Worm (Caenorhabditis elegans) whole organism, late embryonic: ENCODE results near the gene dnj-18.

Source experiments
- C08G9.2 ChIP-seq: sonication (generic microtip); optimal IDR thresholded peaks from 2 replicates; lab custom pipeline; 2016; ENCODE audit warnings: mild to moderate bottlenecking, missing genetic modification characterization, moderate library complexity, missing compliant biosample characterization
- C38D4.7 ChIP-seq: fragments of 200-800 bp; sonication (Bioruptor generic); optimal IDR thresholded peaks from 2 replicates; lab custom pipeline; 2018; ENCODE audit warnings: mild to moderate bottlenecking, missing genetic modification characterization, moderate library complexity, missing compliant biosample characterization
- K02D7.2 ChIP-seq: sonication (generic microtip); optimal IDR thresholded peaks from 2 replicates; lab custom pipeline; 2017; ENCODE audit warnings: mild to moderate bottlenecking, missing genetic modification characterization, missing compliant biosample characterization
- K09A11.1 ChIP-seq: sonication (generic microtip); optimal IDR thresholded peaks from 2 replicates; lab custom pipeline; 2017; ENCODE audit warnings: antibody characterized with exemption, mild to moderate bottlenecking, missing genetic modification characterization, missing compliant biosample characterization; ENCODE audit not compliant: insufficient read depth
- T23F11.4 ChIP-seq: fragments of 200-800 bp; sonication (Bioruptor generic); optimal IDR thresholded peaks from 2 replicates; lab custom pipeline; 2018; ENCODE audit warnings: mild to moderate bottlenecking, missing genetic modification characterization, missing compliant biosample characterization
- Y22D7AL.16 ChIP-seq: sonication (generic microtip); optimal IDR thresholded peaks from 2 replicates; lab custom pipeline; 2016; ENCODE audit warnings: missing genetic modification characterization, missing compliant biosample characterization
- ahr-1 ChIP-seq: sonication (generic microtip); optimal IDR thresholded peaks from 2 replicates; lab custom pipeline; 2016; ENCODE audit warnings: missing genetic modification characterization, missing compliant biosample characterization
- ama-1 ChIP-seq: fragments of 150-350 bp; optimal IDR thresholded peaks from 2 replicates; lab custom pipeline; 2014
- ceh-14 ChIP-seq: sonication (generic microtip); optimal IDR thresholded peaks from 2 replicates; lab custom pipeline; 2016; ENCODE audit warnings: missing genotype, missing genetic modification characterization, missing compliant biosample characterization
- ceh-18 ChIP-seq: sonication (generic microtip); optimal IDR thresholded peaks from 2 replicates; lab custom pipeline; 2016; ENCODE audit warnings: missing genetic modification characterization, missing compliant biosample characterization
- ceh-2 ChIP-seq: sonication (generic microtip); optimal IDR thresholded peaks from 2 replicates; lab custom pipeline; 2016; ENCODE audit warnings: missing genotype, missing genetic modification characterization, missing compliant biosample characterization
- ceh-22 ChIP-seq: sonication (generic microtip); optimal IDR thresholded peaks from 2 replicates; lab custom pipeline; 2017; ENCODE audit warnings: missing biosample characterization, missing genetic modification characterization
- ceh-30 ChIP-seq: fragments of 150-350 bp; optimal IDR thresholded peaks from 2 replicates; lab custom pipeline; 2014; ENCODE audit warnings: missing biosample characterization, missing genetic modification characterization
- ceh-31 ChIP-seq: sonication (generic microtip); optimal IDR thresholded peaks from 2 replicates; lab custom pipeline; 2016; ENCODE audit warnings: missing genetic modification characterization, missing compliant biosample characterization
- ceh-34 ChIP-seq: sonication (generic microtip); optimal IDR thresholded peaks from 2 replicates; lab custom pipeline; 2016; ENCODE audit warnings: mild to moderate bottlenecking, missing genetic modification characterization, missing compliant biosample characterization
- ceh-45 ChIP-seq: fragments of 200-800 bp; sonication (Bioruptor generic); IDR thresholded peaks from 2 replicates; pipeline ENCODE4 v1.3.6; 2022; ENCODE audit warnings: missing genetic modification reagents, missing genetic modification characterization, missing compliant biosample characterization
- ceh-48 ChIP-seq: sonication (generic microtip); optimal IDR thresholded peaks from 2 replicates; lab custom pipeline; 2016; ENCODE audit warnings: missing genetic modification characterization, inconsistent platforms, missing compliant biosample characterization
- ceh-6 ChIP-seq: fragments of 200-800 bp; sonication (Bioruptor generic); optimal IDR thresholded peaks from 2 replicates; lab custom pipeline; 2018; ENCODE audit warnings: mild to moderate bottlenecking, missing genetic modification characterization, missing compliant biosample characterization
- ceh-9 ChIP-seq: sonication (generic microtip); optimal IDR thresholded peaks from 2 replicates; lab custom pipeline; 2016; ENCODE audit warnings: mild to moderate bottlenecking, missing genetic modification characterization, inconsistent platforms, missing compliant biosample characterization
- fkh-6 ChIP-seq: sonication (generic microtip); optimal IDR thresholded peaks from 2 replicates; lab custom pipeline; 2016; ENCODE audit warnings: missing genetic modification characterization, missing compliant biosample characterization
- gmeb-2 ChIP-seq: sonication (generic microtip); optimal IDR thresholded peaks from 2 replicates; lab custom pipeline; 2016; ENCODE audit warnings: missing genetic modification characterization, inconsistent platforms, missing compliant biosample characterization
- hlh-30 ChIP-seq: sonication (generic microtip); optimal IDR thresholded peaks from 2 replicates; lab custom pipeline; 2017; ENCODE audit warnings: antibody characterized with exemption, missing genetic modification characterization, missing compliant biosample characterization; ENCODE audit not compliant: insufficient read depth
- hlh-6 ChIP-seq: sonication (generic microtip); optimal IDR thresholded peaks from 2 replicates; lab custom pipeline; 2016; ENCODE audit warnings: missing genotype, missing genetic modification characterization, missing compliant biosample characterization
- lin-11 ChIP-seq: fragments of 200-800 bp; sonication (Bioruptor generic); optimal IDR thresholded peaks from 2 replicates; lab custom pipeline; 2018; ENCODE audit warnings: mild to moderate bottlenecking, missing genetic modification characterization, missing compliant biosample characterization
- madf-2 ChIP-seq: sonication (generic microtip); optimal IDR thresholded peaks from 2 replicates; lab custom pipeline; 2017; ENCODE audit warnings: missing genetic modification characterization, missing compliant biosample characterization
- mec-3 ChIP-seq: sonication (generic microtip); optimal IDR thresholded peaks from 2 replicates; lab custom pipeline; 2016; ENCODE audit warnings: borderline replicate concordance, missing genetic modification characterization, missing compliant biosample characterization
- npax-4 ChIP-seq: sonication (generic microtip); optimal IDR thresholded peaks from 2 replicates; lab custom pipeline; 2016; ENCODE audit warnings: missing genetic modification characterization, missing compliant biosample characterization
- pag-3 ChIP-seq: sonication (generic microtip); optimal IDR thresholded peaks from 2 replicates; lab custom pipeline; 2016; ENCODE audit warnings: missing compliant biosample characterization, missing genetic modification characterization, borderline replicate concordance
- pha-2 ChIP-seq: sonication (generic microtip); optimal IDR thresholded peaks from 2 replicates; lab custom pipeline; 2017; ENCODE audit warnings: mild to moderate bottlenecking, missing genetic modification characterization, missing compliant biosample characterization
- pha-4 ChIP-seq: fragments of 150-350 bp; optimal IDR thresholded peaks from 2 replicates; lab custom pipeline; 2018; ENCODE audit warnings: missing biosample characterization, missing genetic modification reagents, missing genetic modification characterization
- pros-1 ChIP-seq: fragments of 150-350 bp; optimal IDR thresholded peaks from 2 replicates; lab custom pipeline; 2014; ENCODE audit warnings: missing biosample characterization, missing genetic modification reagents, missing genetic modification characterization
- ref-2 ChIP-seq: sonication (generic microtip); optimal IDR thresholded peaks from 2 replicates; lab custom pipeline; 2016; ENCODE audit warnings: missing genetic modification characterization, missing compliant biosample characterization
- rnt-1 ChIP-seq: sonication (generic microtip); optimal IDR thresholded peaks from 2 replicates; lab custom pipeline; 2016; ENCODE audit warnings: missing genetic modification characterization, missing compliant biosample characterization
- sdc-2 ChIP-seq: sonication (generic microtip); optimal IDR thresholded peaks from 2 replicates; lab custom pipeline; 2016; ENCODE audit warnings: missing genotype, missing genetic modification characterization, missing compliant biosample characterization
- sox-4 ChIP-seq: sonication (generic microtip); optimal IDR thresholded peaks from 2 replicates; lab custom pipeline; 2017; ENCODE audit warnings: mild to moderate bottlenecking, missing genetic modification characterization, inconsistent platforms, missing compliant biosample characterization
- tbx-2 ChIP-seq: sonication (generic microtip); optimal IDR thresholded peaks from 2 replicates; lab custom pipeline; 2016; ENCODE audit warnings: missing genetic modification characterization, missing compliant biosample characterization
- ttx-3 ChIP-seq: sonication (generic microtip); optimal IDR thresholded peaks from 2 replicates; lab custom pipeline; 2016; ENCODE audit warnings: missing genetic modification reagents, missing genetic modification characterization, missing compliant biosample characterization
- unc-55 ChIP-seq: sonication (generic microtip); optimal IDR thresholded peaks from 2 replicates; lab custom pipeline; 2017; ENCODE audit warnings: missing biosample characterization, missing genetic modification reagents, missing genetic modification characterization
- unc-86 ChIP-seq: sonication (generic microtip); optimal IDR thresholded peaks from 2 replicates; lab custom pipeline; 2016; ENCODE audit warnings: missing genetic modification characterization, missing compliant biosample characterization

The dnj-18 gene

DNA sequence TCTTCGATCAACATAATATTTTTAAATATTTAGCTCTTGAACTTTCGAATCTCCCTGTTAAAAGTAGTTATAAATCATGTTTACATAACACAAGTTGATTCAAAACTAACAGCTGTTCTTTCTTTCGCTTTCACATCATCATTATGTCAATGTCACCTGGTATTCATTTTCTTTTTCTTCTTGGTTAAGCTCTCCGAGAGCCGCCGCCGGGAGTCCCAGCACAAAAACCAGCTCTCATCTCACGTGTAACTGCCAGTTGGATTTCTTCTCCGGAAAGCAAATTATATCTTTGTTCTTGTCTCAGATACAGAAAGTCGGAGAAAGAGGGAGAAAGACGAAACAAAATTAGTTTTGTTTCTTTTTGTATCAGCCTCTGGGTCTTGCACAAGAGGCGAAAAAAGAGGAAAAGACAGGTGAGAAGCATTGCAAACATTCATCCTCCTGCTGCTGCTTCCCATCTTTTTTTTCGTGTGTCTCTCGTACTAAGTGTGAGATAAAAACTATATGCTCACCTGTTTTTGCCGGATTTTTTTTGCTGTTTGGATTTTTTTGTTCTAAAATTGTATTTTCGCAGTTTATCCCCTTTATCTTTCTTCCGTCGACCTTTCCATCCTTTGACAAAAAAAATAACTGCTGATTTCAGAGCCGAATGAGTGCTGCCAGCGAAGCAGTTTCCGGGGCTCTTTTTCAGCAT is 33.5 kb downstream of the dnj-18 start, which contains the start of gene F17C8.3:
Gene F17C8.3 (plus strand): TSS at position 644 of the 694 bp plus-strand sequence.
- TF ChIP-seq ceh-34 (tag; lab: Kevin White, UChicago) (no peak), T23F11.4 (GFP tag; lab: Kevin White, UChicago) (no peak), sox-4 (tag; lab: Kevin White, UChicago) (no peak), unc-55 (GFP tag; lab: Kevin White, UChicago) (no peak), ceh-18 (tag; lab: Kevin White, UChicago) (peak; percentile 69), K02D7.2 (tag; lab: Kevin White, UChicago) (no peak), pha-2 (tag; lab: Kevin White, UChicago) (no peak)

DNA sequence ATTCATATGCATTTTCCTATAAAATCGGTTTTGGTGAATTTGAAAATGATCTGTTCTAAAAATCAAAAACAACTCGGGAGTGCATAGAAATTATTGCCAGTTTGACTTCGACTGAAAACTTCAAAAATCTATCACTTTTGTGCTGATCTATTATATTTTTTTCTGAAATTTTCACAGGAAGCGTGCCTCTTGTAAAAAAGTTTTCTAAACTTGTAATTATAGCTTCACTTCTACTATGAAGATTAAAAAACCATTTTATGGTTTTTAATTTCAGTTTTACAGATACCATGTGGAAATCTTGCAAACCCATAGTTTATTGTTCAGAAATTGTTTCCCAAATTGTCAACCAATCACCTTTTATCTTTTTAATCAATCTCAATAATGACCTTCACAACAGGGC is 36.1 kb downstream of the dnj-18 start, which contains the start of gene F17C8.9:
Gene F17C8.9 (plus strand): TSS at position 301 of the 400 bp plus-strand sequence.
- TF ChIP-seq ceh-34 (tag; lab: Kevin White, UChicago): no peak
- TF ChIP-seq ceh-14 (tag; lab: Kevin White, UChicago): no peak
- TF ChIP-seq ahr-1 (tag; lab: Kevin White, UChicago): no peak
- TF ChIP-seq mec-3 (tag; lab: Kevin White, UChicago): no peak
- TF ChIP-seq K02D7.2 (tag; lab: Kevin White, UChicago): no peak
- no peak for TF ChIP-seq hlh-6 (tag; lab: Kevin White, UChicago)
- no peak for TF ChIP-seq ceh-6 (GFP tag; lab: Kevin White, UChicago)
- TF ChIP-seq pha-4 (tag; lab: Kevin White, UChicago): no peak
- TF ChIP-seq rnt-1 (tag; lab: Kevin White, UChicago): no peak
- no peak for TF ChIP-seq ref-2 (tag; lab: Kevin White, UChicago)
- no peak for TF ChIP-seq tbx-2
- no peak for TF ChIP-seq gmeb-2 (tag; lab: Kevin White, UChicago)
- no peak for TF ChIP-seq hlh-30 (tag; lab: Kevin White, UChicago)

DNA sequence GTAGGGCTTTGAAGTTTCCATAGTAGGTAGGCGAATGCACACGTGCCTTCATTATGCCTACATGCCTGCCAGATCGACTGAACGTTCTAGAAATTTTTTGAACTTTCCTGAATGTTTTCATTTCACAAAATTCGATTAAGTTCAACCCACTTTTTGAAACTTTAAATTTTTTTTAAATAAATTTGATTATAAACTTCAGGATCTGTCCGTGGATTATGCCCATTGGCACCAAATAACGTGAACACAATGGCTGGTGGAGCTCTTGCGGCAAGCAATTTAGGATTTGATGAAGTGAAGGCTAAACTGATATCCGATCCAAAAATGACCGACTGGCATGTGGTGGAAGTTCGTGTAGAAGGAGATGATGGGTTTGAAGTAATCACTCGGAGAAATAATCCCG is 37.5 kb downstream of the dnj-18 start, which contains the start of gene F17C8.7:
Gene F17C8.7 (plus strand): TSS at position 301 of the 400 bp plus-strand sequence.
- no peak for TF ChIP-seq ceh-48 (tag; lab: Kevin White, UChicago)
- TF ChIP-seq lin-11 (tag; lab: Kevin White, UChicago): no peak
- no peak for TF ChIP-seq ceh-22 (tag; lab: Kevin White, UChicago)
- TF ChIP-seq ceh-9: no peak
- TF ChIP-seq Y22D7AL.16 (tag; lab: Kevin White, UChicago): no peak
- no peak for TF ChIP-seq C08G9.2 (tag; lab: Kevin White, UChicago)
- no peak for TF ChIP-seq ama-1
- TF ChIP-seq K09A11.1 (tag; lab: Kevin White, UChicago): no peak
- no peak for TF ChIP-seq pros-1 (tag; lab: Kevin White, UChicago)

DNA sequence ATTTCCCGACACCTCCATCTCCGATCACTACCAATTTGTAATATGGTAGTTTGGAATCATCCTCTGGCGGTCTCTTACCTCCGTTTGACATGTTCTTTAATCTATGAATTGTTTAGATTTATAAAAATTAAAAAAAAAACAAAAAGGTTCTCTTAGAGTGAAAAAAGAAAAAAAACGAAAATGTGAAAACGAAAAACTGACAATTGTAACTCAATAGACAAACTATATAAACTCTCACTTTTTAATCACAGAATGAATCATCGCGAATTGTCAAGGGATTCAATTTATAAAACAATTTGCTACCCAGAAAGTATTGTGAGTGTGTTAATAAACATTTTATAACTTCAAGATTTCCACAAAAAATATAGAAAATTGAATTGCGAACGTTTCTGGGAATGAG is 42.1 kb downstream of the dnj-18 start, which contains the start of gene ras-2:
Gene ras-2 (minus strand): TSS at position 101 of the 400 bp plus-strand sequence.
- TF ChIP-seq ceh-9 (no peak), madf-2 (tag; lab: Kevin White, UChicago) (no peak), ceh-2 (no peak), lin-11 (tag; lab: Kevin White, UChicago) (no peak), sox-4 (tag; lab: Kevin White, UChicago) (no peak), ceh-30 (tag; lab: Kevin White, UChicago) (no peak), gmeb-2 (tag; lab: Kevin White, UChicago) (no peak), pag-3 (no peak), unc-86 (no peak), ttx-3 (tag; lab: Kevin White, UChicago) (no peak), npax-4 (tag; lab: Kevin White, UChicago) (no peak), ceh-45 (GFP tag; lab: Robert Waterston, UW) (no peak), ceh-31 (tag; lab: Kevin White, UChicago) (no peak), mec-3 (tag; lab: Kevin White, UChicago) (no peak), hlh-6 (tag; lab: Kevin White, UChicago) (no peak), sdc-2 (tag; lab: Kevin White, UChicago) (no peak), C38D4.7 (no peak), fkh-6 (tag; lab: Kevin White, UChicago) (no peak), ceh-14 (tag; lab: Kevin White, UChicago) (no peak)
